Worm (Caenorhabditis elegans): Measurements from ENCODE around the gene F56D6.23.
A peak's percentile ranks its signal among the peaks of the same experiment; 100 is the strongest.

Gene F56D6.23

DNA sequence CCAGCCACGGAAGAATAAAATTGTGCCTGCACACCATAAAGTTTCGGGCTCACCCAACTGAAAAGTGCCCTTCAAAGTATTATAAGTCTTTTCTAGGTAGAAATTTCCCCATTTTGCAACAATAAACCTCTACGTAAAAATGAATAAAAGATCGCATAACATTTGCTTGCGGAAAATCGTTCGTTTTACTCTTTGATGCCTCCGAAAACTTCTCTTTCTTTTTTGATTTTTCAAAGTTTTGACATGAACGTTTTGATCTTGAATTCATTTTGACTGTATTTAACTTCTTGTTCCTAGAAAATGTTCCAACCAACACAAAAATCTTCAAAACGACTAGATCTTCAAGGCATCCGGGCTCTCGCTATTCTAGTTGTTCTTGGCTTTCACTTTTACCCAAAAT, 29.3 kb upstream of the F56D6.23 start, which contains the start of gene oac-21:
Gene oac-21 (plus strand): TSS at position 301 of the 400 bp plus-strand sequence.
- TF ChIP-seq F10B5.3 (tag; optimal IDR thresholded peaks at IDR 0.05) (no peak), aha-1 (tag) (no peak), nhr-237 (tag; optimal IDR thresholded peaks at IDR 0.05) (no peak), php-3 (GFP tag; IDR thresholded peaks at IDR 0.05) (no peak), F37D6.2 (tag; optimal IDR thresholded peaks at IDR 0.05) (no peak), aly-2 (tag; optimal IDR thresholded peaks at IDR 0.05) (no peak), ZK546.5 (tag; optimal IDR thresholded peaks at IDR 0.05) (no peak), lin-15B (tag; optimal IDR thresholded peaks at IDR 0.05) (no peak), spr-3 (GFP tag; optimal IDR thresholded peaks at IDR 0.05) (no peak), ztf-7 (tag; optimal IDR thresholded peaks at IDR 0.05) (no peak), nhr-11 (tag; optimal IDR thresholded peaks at IDR 0.05) (no peak), hlh-11 (tag; optimal IDR thresholded peaks at IDR 0.05) (no peak), F26F4.8 (GFP tag; conservative IDR thresholded peaks at IDR 0.05) (no peak), hmg-1.1 (GFP tag; IDR thresholded peaks at IDR 0.05) (no peak), mdt-29 (GFP tag; IDR thresholded peaks at IDR 0.05) (no peak), snpc-4 (tag; optimal IDR thresholded peaks at IDR 0.05) (no peak), daf-8 (GFP tag; IDR thresholded peaks at IDR 0.05) (no peak), egl-27 (tag; optimal IDR thresholded peaks at IDR 0.05) (no peak), ZK337.2 (GFP tag; IDR thresholded peaks at IDR 0.05) (no peak)

DNA sequence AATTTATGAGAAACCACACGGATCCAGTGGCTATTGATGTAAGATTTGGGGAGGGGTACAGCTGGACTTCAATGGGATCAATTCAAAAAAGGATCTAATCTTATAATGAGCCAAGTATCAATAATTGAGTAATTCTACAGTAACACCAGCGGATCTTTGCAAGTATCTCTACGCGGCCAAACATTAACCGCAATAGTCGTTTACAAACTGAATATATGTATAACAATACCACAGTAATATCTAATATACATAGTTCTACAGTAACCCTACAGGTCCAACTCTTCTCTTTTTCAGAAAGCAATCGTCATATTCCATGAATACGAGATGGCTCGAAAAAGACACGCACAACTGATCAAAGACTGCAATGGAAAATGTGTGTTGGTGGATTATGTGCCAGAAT, 26.2 kb upstream of the F56D6.23 start, which contains the start of gene F56D6.9:
Gene F56D6.9 (plus strand): TSS at position 301 of the 400 bp plus-strand sequence.
- no peak for TF ChIP-seq Y48G9A.11 (GFP tag; IDR thresholded peaks at IDR 0.05)
- no peak for TF ChIP-seq F26F4.8 (GFP tag; conservative IDR thresholded peaks at IDR 0.05)
- TF ChIP-seq sdz-12 (GFP tag; optimal IDR thresholded peaks at IDR 0.05) = no peak
- no peak for TF ChIP-seq mxl-3 (GFP tag; optimal IDR thresholded peaks at IDR 0.05)

DNA sequence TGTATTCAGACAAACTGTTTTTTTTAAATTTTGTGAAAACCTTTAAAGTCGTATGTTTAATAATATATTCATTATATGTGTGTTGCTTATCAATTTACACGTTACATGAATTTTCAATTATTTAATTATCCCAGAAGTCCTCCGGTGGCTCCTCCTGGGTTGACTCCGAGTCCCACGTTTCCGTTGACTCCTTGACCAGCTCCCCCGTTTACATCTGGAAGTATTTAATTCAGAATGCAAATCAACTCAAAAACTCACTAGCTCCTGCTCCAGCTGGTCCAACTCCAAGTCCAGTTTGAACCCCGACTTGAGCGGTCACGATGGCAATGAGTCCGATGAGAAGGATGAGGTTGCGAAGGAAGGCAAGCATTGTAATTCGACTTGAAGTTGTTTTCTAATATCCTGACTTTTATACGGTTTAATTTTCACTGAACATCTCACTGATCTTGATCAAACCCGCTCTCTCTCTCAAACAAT, 24.2 kb upstream of the F56D6.23 start, which contains the start of gene F56D6.8:
Gene F56D6.8 (minus strand): TSS at position 427 of the 477 bp plus-strand sequence.
- TF ChIP-seq unc-62 (GFP tag; optimal IDR thresholded peaks at IDR 0.05 in 1 of 2) (peak in 1 of 2 experiments; percentile 74), unc-62 (tag; optimal IDR thresholded peaks at IDR 0.05) (no peak), nhr-237 (tag; optimal IDR thresholded peaks at IDR 0.05) (no peak)

DNA sequence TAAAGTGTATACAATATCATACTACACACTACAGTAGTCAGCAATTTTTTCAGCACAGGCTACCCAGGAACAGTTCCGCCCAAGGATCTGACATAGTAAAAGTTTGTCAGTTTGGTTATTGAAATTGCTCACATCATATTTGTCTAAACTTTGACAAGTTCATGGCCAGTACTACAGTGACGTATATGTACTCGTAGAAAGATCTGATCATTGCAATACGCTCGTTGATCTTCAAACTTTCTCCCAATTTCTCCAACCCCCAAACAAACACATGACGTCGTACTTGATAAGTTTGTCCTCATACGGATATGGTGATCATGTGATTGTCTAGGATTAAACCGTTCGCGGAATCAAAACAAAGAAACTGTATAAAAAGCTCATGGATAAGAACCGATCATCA, 23.5 kb upstream of the F56D6.23 start, which contains the start of gene dct-8:
Gene dct-8 (plus strand): TSS at position 301 of the 400 bp plus-strand sequence.
- TF ChIP-seq nhr-237 (tag; optimal IDR thresholded peaks at IDR 0.05) = no peak
- no peak for TF ChIP-seq mxl-3 (GFP tag; optimal IDR thresholded peaks at IDR 0.05)
- no peak for TF ChIP-seq ZK337.2 (GFP tag; IDR thresholded peaks at IDR 0.05)
- TF ChIP-seq egl-27 (tag; optimal IDR thresholded peaks at IDR 0.05) = no peak
- TF ChIP-seq pqm-1 (tag; optimal IDR thresholded peaks at IDR 0.05) = no peak
- no peak for TF ChIP-seq Y105C5A.15 (GFP tag; IDR thresholded peaks at IDR 0.05)
- TF ChIP-seq madf-5 (GFP tag; IDR thresholded peaks at IDR 0.05) = no peak
- no peak for TF ChIP-seq ctbp-1 (GFP tag; IDR thresholded peaks at IDR 0.05)
- TF ChIP-seq zfp-2 (tag; optimal IDR thresholded peaks at IDR 0.05) = no peak
- TF ChIP-seq duxl-1 (tag; optimal IDR thresholded peaks at IDR 0.05; ENCODE audit: poor library complexity) = no peak
- no peak for TF ChIP-seq dpl-1 (GFP tag; optimal IDR thresholded peaks at IDR 0.05)
- TF ChIP-seq zfp-3 (GFP tag; conservative IDR thresholded peaks at IDR 0.05) = no peak
- TF ChIP-seq vab-7 (GFP tag; IDR thresholded peaks at IDR 0.05) = no peak

DNA sequence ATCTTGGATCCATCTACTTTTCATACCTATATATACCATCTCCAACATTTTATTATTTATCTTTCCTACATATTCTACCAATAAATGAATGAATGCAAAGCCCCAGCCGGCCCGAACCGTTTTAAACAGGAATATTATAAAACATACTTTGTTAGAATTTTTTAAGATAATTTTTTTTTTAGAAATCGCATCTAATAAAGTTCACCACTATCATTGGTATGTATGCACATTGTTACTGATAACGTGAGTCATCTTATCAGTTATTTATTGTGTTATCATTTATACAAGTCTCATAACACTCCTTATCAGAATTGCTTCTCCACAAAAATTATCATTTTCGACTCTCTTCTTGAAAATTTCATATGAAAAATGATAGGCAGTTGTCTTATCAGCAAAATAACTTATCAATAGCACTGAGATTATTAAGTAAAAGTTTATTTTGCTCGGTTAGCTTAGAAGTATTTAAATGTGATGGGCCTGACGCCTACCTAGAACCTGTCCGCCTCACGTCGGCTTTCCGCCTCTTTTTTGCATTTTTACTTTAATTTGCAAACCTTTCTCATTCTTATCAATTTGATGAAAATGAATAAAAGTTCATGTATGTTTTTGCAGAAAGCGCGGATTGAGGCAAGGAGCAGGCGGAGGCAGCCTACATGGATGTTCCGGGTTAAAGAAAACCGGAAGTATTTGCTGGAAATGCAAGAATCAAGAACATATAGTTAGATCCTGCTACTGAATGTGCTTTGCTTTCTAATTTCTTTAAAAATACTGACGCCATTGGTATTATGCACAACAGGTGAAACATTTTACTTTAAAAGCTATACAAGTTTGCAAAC, 18.3 kb upstream of the F56D6.23 start, which contains the start of gene srz-62:
Gene srz-62 (plus strand): TSS at position 786 of the 836 bp plus-strand sequence.
- TF ChIP-seq ctbp-1 (GFP tag; IDR thresholded peaks at IDR 0.05) (no peak), aly-2 (tag; optimal IDR thresholded peaks at IDR 0.05) (no peak), nhr-76 (tag; optimal IDR thresholded peaks at IDR 0.05) (no peak), nhr-48 (tag; optimal IDR thresholded peaks at IDR 0.05) (no peak), mdl-1 (tag; optimal IDR thresholded peaks at IDR 0.05) (peak in 1 of 2 experiments; percentile 70), daf-12 (tag; optimal IDR thresholded peaks at IDR 0.05) (no peak), ceh-32 (tag; optimal IDR thresholded peaks at IDR 0.05; ENCODE audit: poor library complexity) (no peak), Y5F2A.4 (GFP tag; optimal IDR thresholded peaks at IDR 0.05) (no peak), ceh-28 (tag; optimal IDR thresholded peaks at IDR 0.05) (no peak), zfp-2 (tag; optimal IDR thresholded peaks at IDR 0.05) (no peak), nhr-6 (tag; optimal IDR thresholded peaks at IDR 0.05) (peak; percentile 75), cey-2 (tag; optimal IDR thresholded peaks at IDR 0.05; ENCODE audit: borderline replicate concordance, insufficient read depth) (no peak), mep-1 (tag; optimal IDR thresholded peaks at IDR 0.05) (no peak), T20F7.1 (GFP tag; optimal IDR thresholded peaks at IDR 0.05) (peak; percentile 53)

Measured in whole organism, L4 larva.